Fruit fly (Drosophila melanogaster): ENCODE results near the gene gd.

The gd gene

DNA sequence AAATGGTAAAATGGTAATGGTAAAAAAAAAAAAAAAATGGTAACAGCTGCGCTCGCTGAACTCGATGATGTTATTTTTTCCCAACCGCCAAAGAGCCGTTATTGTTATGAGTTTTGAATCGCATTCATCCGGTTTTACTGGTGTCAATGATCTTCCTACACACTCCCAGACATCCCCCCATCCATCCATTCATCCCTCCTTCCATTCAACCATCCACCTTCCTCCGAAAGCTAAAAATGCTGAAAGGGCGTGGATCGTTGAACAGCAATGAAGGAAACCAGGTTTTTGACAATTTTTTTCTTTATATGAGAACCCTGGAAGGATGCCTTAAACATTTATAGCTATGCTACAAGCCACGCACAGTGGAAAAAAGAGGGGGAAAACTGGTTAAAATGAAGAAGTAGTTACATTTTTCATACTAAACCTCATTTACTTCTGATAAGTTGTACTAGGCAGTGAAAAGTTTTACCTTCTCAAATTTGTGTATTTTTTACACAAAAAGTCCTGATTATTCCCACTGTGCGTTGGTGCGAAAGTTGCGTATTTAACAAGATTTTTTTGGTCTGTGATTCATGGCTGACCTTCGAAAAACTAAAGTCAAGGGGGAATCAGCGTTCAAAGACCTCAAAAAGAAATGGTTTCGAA is 12.5 kb upstream of the gd start:
- no peak for TF ChIP-seq danr (GFP tag; IDR thresholded peaks at IDR 0.05)
- no peak for TF ChIP-seq pb (GFP tag; optimal IDR thresholded peaks at IDR 0.05)
- no peak for TF ChIP-seq Spps (tag; optimal IDR thresholded peaks at IDR 0.05)
- TF ChIP-seq CG4707 (GFP tag; optimal IDR thresholded peaks at IDR 0.05): peak; percentile 40
- TF ChIP-seq CG17359 (tag; optimal IDR thresholded peaks at IDR 0.05): peak; percentile 35
- no peak for TF ChIP-seq maf-S (GFP tag; optimal IDR thresholded peaks at IDR 0.05)
- TF ChIP-seq sens-2 (GFP tag; IDR thresholded peaks at IDR 0.05): 0 out of 2 replicates have a peak, but pooled peaks have one; percentile 18
- TF ChIP-seq ATbp (GFP tag; optimal IDR thresholded peaks at IDR 0.05): peak; percentile 28
- peak; percentile 37 for TF ChIP-seq CG1603 (tag; optimal IDR thresholded peaks at IDR 0.05)
- peak; percentile 9 for TF ChIP-seq Blimp-1 (GFP tag; optimal IDR thresholded peaks at IDR 0.05)
- TF ChIP-seq Ets65A (GFP tag): peak; percentile 51
- peak; percentile 25 for TF ChIP-seq nom (GFP tag; optimal IDR thresholded peaks at IDR 0.05)
- peak; percentile 81 for TF ChIP-seq sens (GFP tag)
- peak; percentile 16 for TF ChIP-seq CG10979 (tag; optimal IDR thresholded peaks at IDR 0.05)
- no peak for TF ChIP-seq seq (GFP tag; IDR thresholded peaks at IDR 0.05)
- peak; percentile 70 for TF ChIP-seq Med (GFP tag)
- peak; percentile 52 for TF ChIP-seq Xrp1 (GFP tag; IDR thresholded peaks at IDR 0.05)
- TF ChIP-seq PHDP (tag; optimal IDR thresholded peaks at IDR 0.05): peak; percentile 20
- TF ChIP-seq CG17385 (GFP tag; optimal IDR thresholded peaks at IDR 0.05): peak; percentile 7
- TF ChIP-seq row (GFP tag; IDR thresholded peaks at IDR 0.05): 0 out of 3 replicates have a peak, but pooled peaks have one; percentile 23
- TF ChIP-seq Oli (tag; optimal IDR thresholded peaks at IDR 0.05): peak; percentile 30
- no peak for TF ChIP-seq Sry-β (GFP tag; optimal IDR thresholded peaks at IDR 0.05)
- 0 out of 2 replicates have a peak, but pooled peaks have one; percentile 12 for TF ChIP-seq CG31441 (GFP tag; IDR thresholded peaks at IDR 0.05)
- peak; percentile 3 for TF ChIP-seq CG12391 (tag; optimal IDR thresholded peaks at IDR 0.05)
- TF ChIP-seq Sox102F (GFP tag; optimal IDR thresholded peaks at IDR 0.05): peak; percentile 48
- peak; percentile 21 for TF ChIP-seq phol (tag; optimal IDR thresholded peaks at IDR 0.05)
- TF ChIP-seq Ravus (GFP tag; IDR thresholded peaks at IDR 0.05): no peak
- TF ChIP-seq ci (GFP tag; IDR thresholded peaks at IDR 0.05): 0 out of 3 replicates have a peak, but pooled peaks have one; percentile 46
- TF ChIP-seq CG12744 (GFP tag; optimal IDR thresholded peaks at IDR 0.05): no peak
- no peak for TF ChIP-seq CG11093 (GFP tag; IDR thresholded peaks at IDR 0.05)
- no peak for TF ChIP-seq HLH3B (GFP tag; IDR thresholded peaks at IDR 0.05)
- peak; percentile 10 for TF ChIP-seq CG30403 (GFP tag; optimal IDR thresholded peaks at IDR 0.05)
- 0 out of 2 replicates have a peak, but pooled peaks have one; percentile 19 for TF ChIP-seq Drgx (GFP tag; IDR thresholded peaks at IDR 0.05)
- TF ChIP-seq CG2712 (tag; optimal IDR thresholded peaks at IDR 0.05): peak; percentile 15
- no peak for TF ChIP-seq oc (tag; optimal IDR thresholded peaks at IDR 0.05)
- peak in 1 of 2 experiments; percentile 34 for TF ChIP-seq bsh (GFP tag; optimal IDR thresholded peaks at IDR 0.05)

DNA sequence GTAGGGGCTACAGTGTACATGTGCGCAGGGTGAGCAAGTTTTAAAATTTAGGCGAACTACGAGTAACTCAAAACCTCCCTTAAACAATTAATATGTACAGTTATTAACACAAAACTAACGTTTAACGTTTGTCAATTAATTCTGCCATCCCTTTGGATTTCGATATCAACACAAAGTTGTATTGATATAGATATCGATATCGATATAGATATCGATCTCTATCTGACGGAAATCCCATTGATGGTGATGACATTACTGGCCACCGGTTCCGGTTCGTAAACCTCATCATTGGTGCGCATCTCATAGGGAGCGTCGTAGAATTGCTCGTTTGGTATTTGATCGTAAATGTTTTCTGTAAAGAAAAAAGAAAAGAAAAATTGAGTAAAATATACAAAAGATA is 5.7 kb upstream of the gd start:
- peak; percentile 33 for TF ChIP-seq Sry-δ (GFP tag; optimal IDR thresholded peaks at IDR 0.05)
- peak; percentile 64 for TF ChIP-seq Ets97D (GFP tag; optimal IDR thresholded peaks at IDR 0.05)
- TF ChIP-seq CG14667 (GFP tag; IDR thresholded peaks at IDR 0.05): no peak
- TF ChIP-seq croc (GFP tag; conservative IDR thresholded peaks at IDR 0.05): no peak
- TF ChIP-seq CG10654 (GFP tag; optimal IDR thresholded peaks at IDR 0.05): no peak
- TF ChIP-seq CG32772 (GFP tag; IDR thresholded peaks at IDR 0.05): no peak
- no peak for TF ChIP-seq al (GFP tag; IDR thresholded peaks at IDR 0.05)
- TF ChIP-seq Gsc (GFP tag; IDR thresholded peaks at IDR 0.05): no peak
- peak; percentile 0 for TF ChIP-seq Med (GFP tag)
- no peak for TF ChIP-seq ara (GFP tag; IDR thresholded peaks at IDR 0.05)
- TF ChIP-seq twi (tag; optimal IDR thresholded peaks at IDR 0.05): no peak
- TF ChIP-seq H2.0 (GFP tag; IDR thresholded peaks at IDR 0.05): no peak
- no peak for TF ChIP-seq CG12155 (GFP tag; optimal IDR thresholded peaks at IDR 0.05)
- no peak for TF ChIP-seq lov (optimal IDR thresholded peaks at IDR 0.05)
- TF ChIP-seq lov (GFP tag; IDR thresholded peaks at IDR 0.05): no peak
- no peak for TF ChIP-seq CG4820 (GFP tag; optimal IDR thresholded peaks at IDR 0.05)
- no peak for TF ChIP-seq Poxn (GFP tag; IDR thresholded peaks at IDR 0.05)
- TF ChIP-seq CG30431 (GFP tag; optimal IDR thresholded peaks at IDR 0.05): no peak
